Worm (Caenorhabditis elegans): ENCODE data around the gene delm-1.

DNA sequence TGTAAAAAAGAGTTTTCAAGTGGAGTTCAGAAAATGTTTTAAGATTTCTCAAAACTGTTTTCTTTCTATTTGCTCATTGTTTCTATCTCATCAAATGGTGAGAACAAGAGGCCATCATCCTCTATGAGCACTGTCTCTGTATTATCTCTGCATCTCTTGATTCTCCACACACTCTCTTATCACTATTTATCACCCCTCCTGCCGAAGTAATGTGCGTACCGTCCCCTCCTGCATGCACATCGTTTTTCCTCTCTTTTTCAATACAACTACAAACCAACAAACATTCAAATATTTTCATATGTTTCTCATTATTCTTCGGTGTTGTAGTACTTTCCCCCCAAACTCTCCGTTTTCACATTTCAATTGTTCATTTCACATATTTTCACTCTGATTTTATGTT lies 18.8 kb downstream of the delm-1 start:
- no peak for TF ChIP-seq lsy-2 (tag; optimal IDR thresholded peaks at IDR 0.05)
- TF ChIP-seq nhr-76 (tag; optimal IDR thresholded peaks at IDR 0.05), result no peak
- TF ChIP-seq pqm-1 (tag; optimal IDR thresholded peaks at IDR 0.05), result peak; percentile 73
- TF ChIP-seq fkh-10 (GFP tag; optimal IDR thresholded peaks at IDR 0.05), result no peak
- TF ChIP-seq nhr-11 (tag; optimal IDR thresholded peaks at IDR 0.05), result no peak
- no peak for TF ChIP-seq ZK546.5 (tag; optimal IDR thresholded peaks at IDR 0.05)
- no peak for TF ChIP-seq nhr-77 (tag; optimal IDR thresholded peaks at IDR 0.05)
- TF ChIP-seq jun-1 (tag; optimal IDR thresholded peaks at IDR 0.05), result no peak
- no peak for TF ChIP-seq daf-12 (tag; optimal IDR thresholded peaks at IDR 0.05)
- TF ChIP-seq F37D6.2 (tag; optimal IDR thresholded peaks at IDR 0.05), result no peak
- no peak for TF ChIP-seq set-16 (GFP tag; IDR thresholded peaks at IDR 0.05)

All from whole organism, L4 larva.